Fruit fly (Drosophila melanogaster) whole organism: ENCODE measurements around the gene CG13364.

ENCODE experiments used
- EcR ChIP-seq, 2 experiments: fragments of >200 bp; optimal IDR thresholded peaks; 2 replicates each; lab custom pipeline; 2017; ENCODE audit warnings: missing biosample characterization in 2 of 2, missing genetic modification characterization in 2 of 2, missing genetic modification reagents in 2 of 2
- usp ChIP-seq: fragments of >200 bp; optimal IDR thresholded peaks from 2 replicates; lab custom pipeline; 2017; ENCODE audit warnings: missing biosample characterization, missing genetic modification characterization, mixed read lengths

dm6 chrX:588941-589340 is 36.1 kb downstream of the CG13364 start:
- no peak for TF ChIP-seq usp (GFP tag; lab: Kevin White, UChicago)
- TF ChIP-seq EcR (GFP tag; optimal IDR thresholded peaks at IDR 0.05; lab: Kevin White, UChicago), result no peak
